Worm (Caenorhabditis elegans): ENCODE data around the gene ben-1.
A peak's percentile ranks its signal among the peaks of the same experiment; 100 is the strongest.

The ben-1 gene

ce11 chrIII:3523363-3523762, 18.1 kb downstream of the ben-1 start:
- TF ChIP-seq syd-9 (tag; optimal IDR thresholded peaks at IDR 0.05) = no peak
- no peak for TF ChIP-seq rnt-1 (tag; optimal IDR thresholded peaks at IDR 0.05)
- no peak for TF ChIP-seq ets-4 (tag; optimal IDR thresholded peaks at IDR 0.05)
- TF ChIP-seq lim-6 (tag; optimal IDR thresholded peaks at IDR 0.05) = no peak
- TF ChIP-seq mec-3 (tag; optimal IDR thresholded peaks at IDR 0.05; ENCODE audit: borderline replicate concordance) = no peak
- no peak for TF ChIP-seq che-1 (tag; optimal IDR thresholded peaks at IDR 0.05)
- TF ChIP-seq hlh-6 (tag; optimal IDR thresholded peaks at IDR 0.05) = no peak

DNA sequence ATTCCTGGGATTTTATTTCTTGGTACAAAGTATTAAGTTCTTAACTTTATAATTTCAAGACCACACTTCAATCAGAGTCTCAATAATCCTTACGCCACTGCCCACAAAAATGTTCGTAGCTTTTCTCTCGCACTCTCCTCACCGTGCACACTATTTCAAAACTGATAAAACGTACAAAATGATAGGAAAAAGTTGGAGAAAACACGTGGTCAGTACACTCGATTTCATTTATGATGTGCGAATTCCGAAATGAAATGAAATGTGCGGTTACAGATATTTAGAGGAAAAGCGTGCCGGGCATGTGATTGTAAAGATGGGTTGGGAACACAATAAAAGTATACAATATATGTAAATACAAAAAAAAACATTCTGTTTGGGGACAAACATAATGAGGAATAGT, 21.0 kb downstream of the ben-1 start:
- TF ChIP-seq hlh-30 (tag; optimal IDR thresholded peaks at IDR 0.05; ENCODE audit: insufficient read depth) (no peak), elt-2 (tag; optimal IDR thresholded peaks at IDR 0.05) (peak; percentile 23)

DNA sequence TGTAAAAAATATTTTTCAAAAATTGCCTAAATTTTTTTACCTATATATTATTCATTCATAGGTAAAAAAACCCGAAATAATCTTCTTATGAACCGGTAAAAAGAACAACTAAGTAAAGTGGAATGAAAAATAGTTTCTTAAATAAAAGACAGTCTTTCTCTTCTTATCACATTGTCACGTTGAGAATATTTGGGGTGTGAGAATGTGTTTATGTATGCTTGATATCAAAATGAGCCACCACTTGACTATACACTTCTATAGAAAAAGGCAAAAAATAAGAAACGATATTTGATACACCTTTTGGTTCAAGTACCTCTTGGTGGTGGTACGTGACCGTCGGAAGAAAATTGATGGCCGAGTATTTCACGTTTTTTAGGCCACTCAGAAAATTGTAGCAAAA, 21.9 kb downstream of the ben-1 start, which contains the start of gene hmit-1.3:
TSS of gene hmit-1.3 (minus strand) at position 103 of the 400 bp plus-strand sequence.
- TF ChIP-seq ceh-14 (tag; optimal IDR thresholded peaks at IDR 0.05) = no peak
- no peak for TF ChIP-seq Y22D7AL.16 (tag; optimal IDR thresholded peaks at IDR 0.05)
- no peak for TF ChIP-seq nhr-11 (tag; optimal IDR thresholded peaks at IDR 0.05)
- no peak for TF ChIP-seq sdc-2 (tag; optimal IDR thresholded peaks at IDR 0.05)

- TF ChIP-seq T23F11.4 (GFP tag; optimal IDR thresholded peaks at IDR 0.05) (no peak), unc-42 (tag; optimal IDR thresholded peaks at IDR 0.05) (no peak), pax-1 (tag; optimal IDR thresholded peaks at IDR 0.05) (no peak), ama-1 (optimal IDR thresholded peaks at IDR 0.05) (no peak)
These were observed 29.6 kb downstream of the ben-1 start for ce11 chrIII:3511808-3512207.

DNA sequence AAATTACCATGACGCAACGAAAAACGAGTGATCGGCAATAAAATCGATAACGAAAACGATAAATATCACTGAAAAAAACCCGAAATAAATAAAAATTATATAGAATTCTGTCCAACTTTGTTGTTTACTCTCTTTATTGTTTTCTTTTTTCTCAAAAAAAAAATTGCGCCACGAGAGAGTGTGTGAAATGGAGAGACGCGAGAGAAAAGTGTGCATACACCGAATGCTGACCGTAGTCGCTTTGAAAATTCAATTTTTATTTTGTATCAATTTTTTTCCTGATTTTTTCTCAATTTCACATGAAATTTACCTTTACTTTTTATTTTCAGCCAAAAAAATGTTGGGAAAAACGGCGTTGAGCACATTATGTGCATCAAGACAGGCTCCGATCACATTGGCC, 31.5 kb downstream of the ben-1 start, which contains the start of the genes M01F1.4 and mrpl-35:
TSS of gene M01F1.4 (minus strand) at position 126 of the 400 bp plus-strand sequence.
TSS of gene mrpl-35 (plus strand) at position 330 of the 400 bp plus-strand sequence.
- TF ChIP-seq hlh-13 (GFP tag; optimal IDR thresholded peaks at IDR 0.05) (no peak), sox-2 (GFP tag; IDR thresholded peaks at IDR 0.05) (no peak), unc-42 (tag; optimal IDR thresholded peaks at IDR 0.05) (peak; percentile 35)

DNA sequence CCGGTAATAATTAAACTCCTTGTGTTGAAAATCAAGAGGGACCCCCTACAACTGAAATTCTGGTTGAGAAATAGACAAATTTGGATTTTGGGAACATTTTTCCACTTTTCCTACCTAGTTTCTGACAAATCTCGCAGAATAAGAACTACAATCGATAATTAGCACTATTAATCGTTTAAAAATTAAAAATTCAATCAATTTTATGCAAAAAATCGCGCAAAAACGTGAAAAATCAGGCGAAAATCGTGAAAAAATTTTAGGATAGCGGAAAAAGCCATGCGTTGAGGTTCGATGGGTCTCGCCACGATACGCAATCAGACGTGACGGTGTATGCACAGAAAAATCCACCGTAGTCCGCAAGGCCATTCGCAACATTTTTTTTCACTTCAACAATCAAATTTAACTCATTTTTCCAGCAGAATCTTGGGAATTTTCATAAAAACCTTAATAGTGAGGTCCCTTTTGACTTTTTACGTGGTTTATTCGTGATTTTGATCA, 36.3 kb downstream of the ben-1 start, which contains the start of gene lias-1:
TSS of gene lias-1 (minus strand) at position 51 of the 498 bp plus-strand sequence.
- TF ChIP-seq unc-55 (GFP tag; optimal IDR thresholded peaks at IDR 0.05) (peak; percentile 54), ztf-16 (tag; optimal IDR thresholded peaks at IDR 0.05) (peak; percentile 52), zip-5 (tag; optimal IDR thresholded peaks at IDR 0.05) (no peak), sdc-2 (tag; optimal IDR thresholded peaks at IDR 0.05) (no peak), rnt-1 (tag; optimal IDR thresholded peaks at IDR 0.05) (peak; percentile 3), pha-2 (tag; optimal IDR thresholded peaks at IDR 0.05) (no peak), lim-6 (tag; optimal IDR thresholded peaks at IDR 0.05) (no peak), unc-3 (GFP tag; conservative IDR thresholded peaks at IDR 0.05) (0 out of 2 replicates have a peak, but pooled peaks have one; percentile 10), unc-3 (tag; optimal IDR thresholded peaks at IDR 0.05) (no peak), ceh-48 (tag; optimal IDR thresholded peaks at IDR 0.05) (peak; percentile 5), fkh-6 (tag; optimal IDR thresholded peaks at IDR 0.05) (no peak), madf-2 (tag; optimal IDR thresholded peaks at IDR 0.05) (peak; percentile 35), K02D7.2 (tag; optimal IDR thresholded peaks at IDR 0.05) (no peak), ttx-3 (tag; optimal IDR thresholded peaks at IDR 0.05) (peak; percentile 13), unc-42 (tag; optimal IDR thresholded peaks at IDR 0.05) (peak; percentile 65), ceh-31 (tag; optimal IDR thresholded peaks at IDR 0.05) (peak; percentile 60), ahr-1 (tag; optimal IDR thresholded peaks at IDR 0.05) (no peak), ama-1 (optimal IDR thresholded peaks at IDR 0.05) (no peak), C38D4.7 (GFP tag; optimal IDR thresholded peaks at IDR 0.05) (no peak), ceh-34 (tag; optimal IDR thresholded peaks at IDR 0.05) (peak; percentile 42), ceh-30 (tag; optimal IDR thresholded peaks at IDR 0.05) (peak; percentile 54), unc-86 (tag; optimal IDR thresholded peaks at IDR 0.05) (peak; percentile 19), dve-1 (tag; optimal IDR thresholded peaks at IDR 0.05) (peak; percentile 15), npax-4 (tag; optimal IDR thresholded peaks at IDR 0.05) (no peak), ceh-9 (tag; optimal IDR thresholded peaks at IDR 0.05) (no peak), T23F11.4 (GFP tag; optimal IDR thresholded peaks at IDR 0.05) (no peak), nfya-1 (tag; optimal IDR thresholded peaks at IDR 0.05) (peak; percentile 86), ceh-24 (tag; optimal IDR thresholded peaks at IDR 0.05) (peak; percentile 38), ceh-18 (tag; optimal IDR thresholded peaks at IDR 0.05) (peak; percentile 67), ceh-22 (tag; optimal IDR thresholded peaks at IDR 0.05) (no peak)
